Worm (Caenorhabditis elegans) whole organism, L4/young adult: ENCODE results near the gene srsx-32.

ENCODE experiments used
- W03F9.2 ChIP-seq: fragments of 150-350 bp; optimal IDR thresholded peaks from 2 replicates; lab custom pipeline; 2014; ENCODE audit warnings: missing biosample characterization, missing genetic modification characterization
- dao-5 ChIP-seq: sonication (generic microtip); optimal IDR thresholded peaks from 2 replicates; lab custom pipeline; 2016; ENCODE audit warnings: missing genotype, missing genetic modification characterization, moderate library complexity, missing compliant biosample characterization
- him-1 ChIP-seq: sonication (generic microtip); optimal IDR thresholded peaks from 2 replicates; lab custom pipeline; 2016; ENCODE audit warnings: missing genotype, missing genetic modification reagents, missing genetic modification characterization, missing compliant biosample characterization

ce11 chrV:7015872-7016271 is 1.3 kb upstream of the srsx-32 start, which contains the start of gene C33G8.13:
- TF ChIP-seq him-1 (tag; lab: Kevin White, UChicago), result no peak
- TF ChIP-seq dao-5, result no peak
- TF ChIP-seq W03F9.2 (tag; lab: Kevin White, UChicago), result no peak
